Worm (Caenorhabditis elegans) whole organism, L2 larva: ENCODE results near the gene puf-8.

ENCODE experiments used
- Y55F3AM.14 ChIP-seq: fragments of 200-800 bp; sonication (Bioruptor generic); optimal IDR thresholded peaks from 2 replicates; lab custom pipeline; 2018; ENCODE audit warnings: mild to moderate bottlenecking, missing genetic modification characterization, missing compliant biosample characterization
- ama-1 ChIP-seq: fragments of 150-350 bp; optimal IDR thresholded peaks from 2 replicates; lab custom pipeline; 2018; ENCODE audit warnings: inconsistent platforms
- blmp-1 ChIP-seq: sonication (generic microtip); optimal IDR thresholded peaks from 2 replicates; lab custom pipeline; 2017; ENCODE audit warnings: missing genetic modification characterization, mild to moderate bottlenecking, missing compliant biosample characterization, antibody characterized with exemption, moderate library complexity; ENCODE audit not compliant: insufficient read depth
- fos-1 ChIP-seq: fragments of 150-350 bp; optimal IDR thresholded peaks from 2 replicates; lab custom pipeline; 2014; ENCODE audit warnings: missing biosample characterization, missing genetic modification characterization
- lin-13 ChIP-seq: fragments of 150-350 bp; optimal IDR thresholded peaks from 2 replicates; lab custom pipeline; 2014; ENCODE audit warnings: missing biosample characterization, missing genetic modification reagents, missing genetic modification characterization
- lin-39 ChIP-seq: fragments of 150-350 bp; optimal IDR thresholded peaks from 2 replicates; lab custom pipeline; 2014; ENCODE audit warnings: missing biosample characterization, missing genetic modification reagents, missing genetic modification characterization
- mdl-1 ChIP-seq, 2 experiments: fragments of 150-350 bp in 1 of 2; sonication (generic microtip) in 1 of 2; optimal IDR thresholded peaks; 2 replicates each; lab custom pipeline; 2017; ENCODE audit warnings: missing biosample characterization in 2 of 2, missing genetic modification characterization in 2 of 2
- nhr-10 ChIP-seq: sonication (generic microtip); optimal IDR thresholded peaks from 2 replicates; lab custom pipeline; 2017; ENCODE audit warnings: missing biosample characterization, missing genetic modification characterization
- nhr-11 ChIP-seq: fragments of 150-350 bp; optimal IDR thresholded peaks from 2 replicates; lab custom pipeline; 2014; ENCODE audit warnings: missing biosample characterization, missing genetic modification characterization
- skn-1 ChIP-seq: sonication (generic microtip); optimal IDR thresholded peaks from 2 replicates; lab custom pipeline; 2017; ENCODE audit warnings: missing biosample characterization, missing genetic modification characterization
- sma-9 ChIP-seq, 2 experiments: fragments of 150-350 bp in 1 of 2; sonication (generic microtip) in 1 of 2; optimal IDR thresholded peaks; 2 replicates each; lab custom pipeline; 2014 to 2016; ENCODE audit warnings: missing genetic modification characterization in 2 of 2, mild to moderate bottlenecking in 1 of 2, missing biosample characterization in 1 of 2, missing compliant biosample characterization in 1 of 2, missing genetic modification reagents in 1 of 2, moderate library complexity in 1 of 2
- unc-39 ChIP-seq: fragments of 150-350 bp; optimal IDR thresholded peaks from 2 replicates; lab custom pipeline; 2014; ENCODE audit warnings: missing biosample characterization, missing genetic modification characterization
- unc-55 ChIP-seq: fragments of 150-350 bp; sonication (generic microtip); optimal IDR thresholded peaks from 3 replicates; lab custom pipeline; 2014; ENCODE audit warnings: missing biosample characterization, missing genetic modification reagents, missing genetic modification characterization

DNA sequence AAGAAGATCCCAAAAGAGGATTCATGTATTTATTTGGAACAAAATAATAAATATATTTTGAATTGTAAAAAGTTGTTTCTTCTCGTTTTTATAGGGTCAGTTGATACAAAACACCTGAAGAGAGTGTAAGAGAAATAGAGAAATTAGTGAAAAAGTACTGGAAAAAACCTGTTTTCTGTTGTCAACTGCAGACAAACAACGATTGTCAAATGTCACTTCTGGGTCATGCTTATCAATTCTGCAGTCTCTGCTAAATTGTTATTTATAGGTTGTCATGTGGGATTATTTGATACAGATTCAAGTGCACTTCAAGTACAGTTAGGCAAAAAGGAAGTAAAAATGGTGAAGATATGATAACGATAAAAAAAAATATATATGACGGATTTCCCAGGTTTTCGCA lies 25.5 kb downstream of the puf-8 start:
- TF ChIP-seq skn-1 (tag; lab: Kevin White, UChicago) (no peak), blmp-1 (tag; lab: Kevin White, UChicago) (peak; percentile 3), fos-1 (tag; lab: Kevin White, UChicago) (peak; percentile 17), Y55F3AM.14 (GFP tag; lab: Kevin White, UChicago) (no peak), lin-13 (GFP tag; lab: Kevin White, UChicago) (no peak), sma-9 (GFP tag; optimal IDR thresholded peaks at IDR 0.05; lab: Kevin White, UChicago) (peak; percentile 49), sma-9 (tag; optimal IDR thresholded peaks at IDR 0.05; lab: Kevin White, UChicago) (no peak), unc-39 (tag; lab: Kevin White, UChicago) (no peak), nhr-10 (no peak), unc-55 (GFP tag; lab: Kevin White, UChicago) (no peak), mdl-1 (tag; optimal IDR thresholded peaks at IDR 0.05; lab: Kevin White, UChicago) (peak in 1 of 2 experiments; percentile 6), ama-1 (lab: Kevin White, UChicago) (no peak), nhr-11 (no peak), lin-39 (tag; lab: Kevin White, UChicago) (no peak)
